Fruit fly (Drosophila melanogaster) Kc167 (cell line): ENCODE measurements around the gene IntS11.

Experiments used
- Myc ChIP-seq: fragments of >200 bp; optimal IDR thresholded peaks from 2 replicates; lab custom pipeline; 2017; ENCODE audit warnings: missing external identifiers
- Sin3A ChIP-seq: fragments of >200 bp; optimal IDR thresholded peaks from 2 replicates; lab custom pipeline; 2018; ENCODE audit warnings: missing external identifiers
- h ChIP-seq: fragments of >200 bp; optimal IDR thresholded peaks from 3 replicates; lab custom pipeline; 2018; ENCODE audit warnings: missing external identifiers
- insv ChIP-seq: fragments of >200 bp; optimal IDR thresholded peaks from 3 replicates; lab custom pipeline; 2018; ENCODE audit warnings: missing external identifiers
- psq ChIP-seq: fragments of >200 bp; optimal IDR thresholded peaks from 2 replicates; lab custom pipeline; 2017; ENCODE audit warnings: missing external identifiers
- ttk ChIP-seq: sonication (Bioruptor generic); optimal IDR thresholded peaks from 2 replicates; lab custom pipeline; 2017; ENCODE audit warnings: missing external identifiers

DNA sequence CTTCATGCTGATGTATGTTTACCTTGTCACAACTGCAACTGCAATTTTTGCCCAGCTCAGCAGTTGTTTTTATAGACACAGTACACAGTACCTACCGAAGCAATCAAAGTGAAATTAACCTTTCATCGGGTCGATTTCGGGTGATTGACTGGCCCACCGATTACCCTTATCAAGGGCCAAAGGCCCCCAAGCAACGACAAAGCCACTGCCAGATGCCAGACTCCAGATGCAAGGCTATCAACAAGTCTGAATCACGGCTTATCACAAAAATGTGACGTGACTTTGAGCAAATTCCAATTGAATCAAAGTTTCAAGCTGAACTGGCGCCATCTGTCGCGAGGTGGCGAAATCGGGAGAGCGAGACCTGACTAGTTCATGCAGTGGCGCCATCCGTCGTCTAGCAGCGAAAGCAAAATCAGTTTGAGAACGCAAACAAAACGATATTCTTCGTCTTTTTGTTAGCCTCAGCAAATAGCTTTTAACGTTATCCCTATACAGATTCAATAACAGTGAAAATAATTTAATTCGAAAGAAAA is 28.3 kb upstream of the IntS11 start, which contains the start of gene Obp99b:
- TF ChIP-seq insv: no peak
- TF ChIP-seq Sin3A (lab: Kevin White, UChicago): no peak
- TF ChIP-seq ttk: no peak
- no peak for TF ChIP-seq psq (lab: Kevin White, UChicago)
- peak; percentile 99 for TF ChIP-seq h
- no peak for TF ChIP-seq Myc (lab: Kevin White, UChicago)
